Fruit fly (Drosophila melanogaster) whole organism, embryonic: Measurements from ENCODE around the gene JMJD5.
A peak's percentile ranks its signal among the peaks of the same experiment; 100 is the strongest.

Source experiments
- ATbp ChIP-seq: fragments of 200-800 bp; sonication (Bioruptor generic); optimal IDR thresholded peaks from 2 replicates; lab custom pipeline; 2017; ENCODE audit warnings: missing biosample characterization, mild to moderate bottlenecking, missing genetic modification characterization, missing genetic modification reagents
- Abd-B ChIP-seq: fragments of 200-800 bp; sonication (Bioruptor generic); optimal IDR thresholded peaks from 2 replicates; lab custom pipeline; 2018; ENCODE audit warnings: missing biosample characterization, mild to moderate bottlenecking, missing genetic modification characterization, moderate library complexity
- BEAF-32 ChIP-seq: fragments of 200-800 bp; sonication (Bioruptor generic); optimal IDR thresholded peaks from 3 replicates; lab custom pipeline; 2017; ENCODE audit warnings: missing biosample characterization, missing genetic modification characterization, mild to moderate bottlenecking, moderate library complexity, missing genetic modification reagents
- BtbVII ChIP-seq: fragments of 200-800 bp; sonication (Bioruptor generic); optimal IDR thresholded peaks from 3 replicates; lab custom pipeline; 2017; ENCODE audit warnings: missing biosample characterization, mild to moderate bottlenecking, missing genetic modification characterization
- CG11504 ChIP-seq: fragments of 200-800 bp; sonication (Bioruptor generic); optimal IDR thresholded peaks from 3 replicates; lab custom pipeline; 2019; ENCODE audit warnings: missing biosample characterization, mild to moderate bottlenecking, missing genetic modification characterization, moderate library complexity
- CG12391 ChIP-seq: fragments of 200-800 bp; sonication (Bioruptor generic); optimal IDR thresholded peaks from 3 replicates; lab custom pipeline; 2018; ENCODE audit warnings: missing biosample characterization, mild to moderate bottlenecking, missing genetic modification characterization, moderate library complexity
- CG14050 ChIP-seq: fragments of 200-800 bp; sonication (Bioruptor generic); IDR thresholded peaks from 3 replicates; pipeline ENCODE4 v1.3.6; 2022; ENCODE audit warnings: missing biosample characterization, missing genetic modification characterization
- CG1603 ChIP-seq: fragments of 200-800 bp; sonication (Bioruptor generic); optimal IDR thresholded peaks from 2 replicates; lab custom pipeline; 2019; ENCODE audit warnings: missing biosample characterization, mild to moderate bottlenecking, missing genetic modification characterization, moderate library complexity
- CG17385 ChIP-seq: fragments of 200-800 bp; sonication (Bioruptor generic); optimal IDR thresholded peaks from 3 replicates; lab custom pipeline; 2018; ENCODE audit warnings: missing biosample characterization, mild to moderate bottlenecking, missing genetic modification characterization
- CG18011 ChIP-seq: fragments of 200-800 bp; sonication (Bioruptor generic); optimal IDR thresholded peaks from 2 replicates; lab custom pipeline; 2017; ENCODE audit warnings: missing biosample characterization, missing genetic modification characterization, mild to moderate bottlenecking, moderate library complexity, missing genotype
- CG2889 ChIP-seq: fragments of 200-800 bp; sonication (Bioruptor generic); IDR thresholded peaks from 3 replicates; pipeline ENCODE4 v1.3.6; 2022; ENCODE audit warnings: missing biosample characterization, missing genetic modification characterization
- CG31224 ChIP-seq: fragments of 200-800 bp; sonication (Bioruptor generic); IDR thresholded peaks from 2 replicates; pipeline ENCODE4 v1.3.6; 2022; ENCODE audit warnings: missing biosample characterization, missing genetic modification characterization
- CG31441 ChIP-seq: fragments of 200-800 bp; sonication (Bioruptor generic); IDR thresholded peaks from 2 replicates; pipeline ENCODE4 v1.3.6; 2022; ENCODE audit warnings: missing biosample characterization, missing genetic modification characterization
- CG32532 ChIP-seq: fragments of 200-800 bp; sonication (Bioruptor generic); IDR thresholded peaks from 2 replicates; pipeline ENCODE4 v1.3.6; 2022; ENCODE audit warnings: missing biosample characterization, missing genetic modification characterization
- CG33557 ChIP-seq: fragments of 200-800 bp; sonication (Bioruptor generic); optimal IDR thresholded peaks from 2 replicates; lab custom pipeline; 2019; ENCODE audit warnings: missing biosample characterization, mild to moderate bottlenecking, missing genetic modification characterization, moderate library complexity
- CG34224 ChIP-seq: fragments of 200-800 bp; sonication (Bioruptor generic); IDR thresholded peaks from 3 replicates; pipeline ENCODE4 v1.3.6; 2022; ENCODE audit warnings: missing biosample characterization, missing genetic modification characterization; ENCODE audit not compliant: partially characterized antibody
- CG4617 ChIP-seq: fragments of 200-800 bp; sonication (Bioruptor generic); optimal IDR thresholded peaks from 3 replicates; lab custom pipeline; 2016; ENCODE audit warnings: missing biosample characterization, missing genetic modification characterization, borderline replicate concordance
- CG5180 ChIP-seq: fragments of 200-800 bp; sonication (Bioruptor generic); optimal IDR thresholded peaks from 3 replicates; lab custom pipeline; 2017; ENCODE audit warnings: missing biosample characterization, missing genetic modification characterization, mild to moderate bottlenecking, moderate library complexity, missing genetic modification reagents
- CG6765 ChIP-seq: fragments of 200-800 bp; sonication (Bioruptor generic); optimal IDR thresholded peaks from 3 replicates; lab custom pipeline; 2017; ENCODE audit warnings: missing biosample characterization, mild to moderate bottlenecking, missing genetic modification characterization
- CG7271 ChIP-seq: fragments of 200-800 bp; sonication (Bioruptor generic); optimal IDR thresholded peaks from 2 replicates; lab custom pipeline; 2018; ENCODE audit warnings: missing biosample characterization, mild to moderate bottlenecking, missing genetic modification characterization, moderate library complexity
- CG7839 ChIP-seq: fragments of 200-800 bp; sonication (Bioruptor generic); optimal IDR thresholded peaks from 3 replicates; lab custom pipeline; 2018; ENCODE audit warnings: missing biosample characterization, mild to moderate bottlenecking, missing genetic modification characterization, moderate library complexity
- CG9817 ChIP-seq: fragments of 200-800 bp; sonication (Bioruptor generic); optimal IDR thresholded peaks from 2 replicates; lab custom pipeline; 2018; ENCODE audit warnings: missing biosample characterization, mild to moderate bottlenecking, missing genetic modification characterization, moderate library complexity
- Dll ChIP-seq: fragments of 200-800 bp; sonication (Bioruptor generic); IDR thresholded peaks from 4 replicates; pipeline ENCODE4 v1.3.6; 2022; ENCODE audit warnings: missing biosample characterization, missing genetic modification characterization; ENCODE audit not compliant: partially characterized antibody
- Dref ChIP-seq: fragments of 200-800 bp; sonication (Bioruptor generic); IDR thresholded peaks from 2 replicates; pipeline ENCODE4 v1.3.6; 2022; ENCODE audit warnings: missing biosample characterization, missing genetic modification characterization
- ERR ChIP-seq: fragments of 200-800 bp; sonication (Bioruptor generic); optimal IDR thresholded peaks from 2 replicates; lab custom pipeline; 2016; ENCODE audit warnings: missing biosample characterization, missing genetic modification characterization
- Hmr ChIP-seq: fragments of 200-800 bp; sonication (Bioruptor generic); optimal IDR thresholded peaks from 3 replicates; lab custom pipeline; 2017; ENCODE audit warnings: mild to moderate bottlenecking, missing biosample characterization, missing genetic modification reagents, missing genetic modification characterization
- Hr78 ChIP-seq, 2 experiments: fragments of 200-800 bp in 1 of 2; fragments of >200 bp in 1 of 2; sonication (Bioruptor generic) in 1 of 2; optimal IDR thresholded peaks; 2 replicates each; lab custom pipeline; 2017 to 2019; ENCODE audit warnings: missing biosample characterization in 2 of 2, missing genetic modification characterization in 2 of 2, mild to moderate bottlenecking in 1 of 2, moderate library complexity in 1 of 2
- Mad ChIP-seq: fragments of 200-800 bp; sonication (Bioruptor generic); optimal IDR thresholded peaks from 2 replicates; lab custom pipeline; 2016; ENCODE audit warnings: missing biosample characterization, missing genetic modification characterization
- Mrtf ChIP-seq: fragments of 200-800 bp; sonication (Bioruptor generic); IDR thresholded peaks from 3 replicates; pipeline ENCODE4 v1.3.6; 2022; ENCODE audit warnings: missing biosample characterization, missing genetic modification characterization
- PHDP ChIP-seq: fragments of 200-800 bp; sonication (Bioruptor generic); optimal IDR thresholded peaks from 3 replicates; lab custom pipeline; 2018; ENCODE audit warnings: missing biosample characterization, mild to moderate bottlenecking, missing genetic modification characterization, moderate library complexity
- Six4 ChIP-seq: fragments of 200-800 bp; sonication (Bioruptor generic); optimal IDR thresholded peaks from 2 replicates; lab custom pipeline; 2016; ENCODE audit warnings: missing biosample characterization, missing genetic modification characterization
- az2 ChIP-seq: fragments of 200-800 bp; sonication (Bioruptor generic); optimal IDR thresholded peaks from 3 replicates; lab custom pipeline; 2016; ENCODE audit warnings: missing biosample characterization, missing genetic modification characterization
- dimm ChIP-seq: fragments of 200-800 bp; sonication (Bioruptor generic); IDR thresholded peaks from 2 replicates; pipeline ENCODE4 v1.3.6; 2022; ENCODE audit warnings: missing biosample characterization, missing genetic modification characterization
- dmrt99B ChIP-seq: fragments of 200-800 bp; sonication (Bioruptor generic); optimal IDR thresholded peaks from 2 replicates; lab custom pipeline; 2018; ENCODE audit warnings: missing biosample characterization, mild to moderate bottlenecking, missing genetic modification characterization, moderate library complexity
- emc ChIP-seq: fragments of 200-800 bp; sonication (Bioruptor generic); optimal IDR thresholded peaks from 2 replicates; lab custom pipeline; 2016; ENCODE audit warnings: missing biosample characterization, missing genetic modification characterization
- ftz-f1 ChIP-seq: fragments of 200-800 bp; sonication (Bioruptor generic); optimal IDR thresholded peaks from 2 replicates; lab custom pipeline; 2016; ENCODE audit warnings: missing biosample characterization, missing genetic modification characterization
- insv ChIP-seq, 2 experiments: fragments of 200-800 bp; sonication (Bioruptor generic); optimal IDR thresholded peaks; 3 replicates each; lab custom pipeline; 2016 to 2018; ENCODE audit warnings: missing biosample characterization in 2 of 2, missing genetic modification characterization in 2 of 2
- nmo ChIP-seq: fragments of 200-800 bp; sonication (Bioruptor generic); optimal IDR thresholded peaks from 2 replicates; lab custom pipeline; 2018; ENCODE audit warnings: missing biosample characterization, mild to moderate bottlenecking, missing genetic modification characterization, moderate library complexity
- ro ChIP-seq: fragments of 200-800 bp; sonication (Bioruptor generic); IDR thresholded peaks from 2 replicates; pipeline ENCODE4 v1.3.6; 2022; ENCODE audit warnings: missing biosample characterization, missing genetic modification characterization
- seq ChIP-seq: fragments of 200-800 bp; sonication (Bioruptor generic); IDR thresholded peaks from 2 replicates; pipeline ENCODE4 v1.3.6; 2022; ENCODE audit warnings: missing biosample characterization, missing genetic modification characterization
- sna ChIP-seq: fragments of 200-800 bp; sonication (Bioruptor generic); IDR thresholded peaks from 2 replicates; pipeline ENCODE4 v1.3.6; 2022; ENCODE audit warnings: missing biosample characterization, missing genetic modification characterization; ENCODE audit not compliant: partially characterized antibody
- tup ChIP-seq: fragments of 200-800 bp; sonication (Bioruptor generic); optimal IDR thresholded peaks from 2 replicates; lab custom pipeline; 2016; ENCODE audit warnings: missing biosample characterization, mild to moderate bottlenecking, missing genetic modification characterization, moderate library complexity
- unpg ChIP-seq: fragments of 200-800 bp; sonication (Bioruptor generic); optimal IDR thresholded peaks from 3 replicates; lab custom pipeline; 2018; ENCODE audit warnings: missing biosample characterization, mild to moderate bottlenecking, missing genetic modification characterization, moderate library complexity
- vnd ChIP-seq: fragments of 200-800 bp; sonication (Bioruptor generic); IDR thresholded peaks from 3 replicates; pipeline ENCODE4 v1.3.6; 2022; ENCODE audit warnings: missing biosample characterization, missing genetic modification characterization; ENCODE audit not compliant: partially characterized antibody
- wor ChIP-seq: fragments of 200-800 bp; sonication (Bioruptor generic); IDR thresholded peaks from 2 replicates; pipeline ENCODE4 v1.3.6; 2022; ENCODE audit warnings: missing biosample characterization, missing genetic modification characterization
- z ChIP-seq: fragments of 200-800 bp; sonication (Bioruptor generic); IDR thresholded peaks from 3 replicates; pipeline ENCODE4 v1.3.6; 2022; ENCODE audit warnings: missing biosample characterization, missing genetic modification characterization
- zen2 ChIP-seq: fragments of 200-800 bp; sonication (Bioruptor generic); IDR thresholded peaks from 3 replicates; pipeline ENCODE4 v1.3.6; 2022; ENCODE audit warnings: missing biosample characterization, missing genetic modification characterization; ENCODE audit not compliant: partially characterized antibody

The JMJD5 gene

DNA sequence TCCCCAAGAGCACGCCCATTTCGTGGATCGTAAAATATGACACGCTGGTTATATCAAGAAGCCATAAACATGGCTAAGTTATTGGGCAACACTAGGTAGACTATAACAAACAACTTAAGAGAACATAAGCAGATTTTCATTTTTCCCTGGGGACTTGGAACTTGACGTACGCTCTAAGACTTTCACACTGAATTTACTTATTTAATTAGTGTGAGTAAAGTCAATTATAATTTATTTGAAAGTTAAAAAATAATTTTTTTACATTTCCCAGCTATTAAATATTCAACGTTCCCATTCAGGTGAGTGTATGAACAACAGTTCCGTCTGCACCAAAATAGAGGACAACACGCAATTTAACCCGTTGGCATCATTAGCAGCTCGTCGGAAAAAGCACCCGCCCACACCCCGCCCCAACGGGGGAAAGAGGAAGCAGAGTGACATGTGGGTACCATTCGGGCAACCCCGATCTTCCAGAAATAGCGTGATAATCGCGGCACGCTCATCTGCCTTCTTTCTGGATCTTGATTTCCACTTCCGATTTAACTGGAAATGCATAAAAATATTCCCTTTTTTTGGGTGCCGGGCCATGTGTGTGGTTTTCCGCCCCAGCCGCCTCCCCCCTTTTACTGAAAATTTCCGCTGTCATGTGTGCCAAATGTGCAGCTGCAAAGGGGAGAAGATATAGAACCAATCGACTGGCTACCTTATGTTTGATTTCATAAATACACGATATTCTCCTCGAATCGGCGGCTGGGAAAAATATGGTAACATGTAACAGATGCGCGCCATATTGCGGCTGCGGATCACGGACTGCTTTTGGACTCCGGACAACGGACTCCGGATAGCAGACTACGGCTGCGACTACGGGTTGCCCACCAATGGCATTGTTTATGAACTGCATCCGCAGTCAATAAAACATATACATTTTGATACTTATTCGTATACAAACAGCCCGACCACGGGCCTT, 25.6 kb downstream of the JMJD5 start (continued):
- TF ChIP-seq CG1603 (tag; lab: Kevin White, UChicago): no peak
- no peak for TF ChIP-seq ERR (GFP tag; lab: Kevin White, UChicago)
- TF ChIP-seq insv (GFP tag; optimal IDR thresholded peaks at IDR 0.05; lab: Kevin White, UChicago): no peak
- TF ChIP-seq wor: peak; percentile 40
- peak; percentile 40 for TF ChIP-seq nmo (GFP tag; lab: Kevin White, UChicago)
- TF ChIP-seq dimm (GFP tag; lab: Robert Waterston, UW): peak; percentile 44; the same call in 1 of the 2 replicates
- TF ChIP-seq Dll (GFP tag; lab: Robert Waterston, UW): no peak
- no peak for TF ChIP-seq CG34224 (GFP tag; lab: Robert Waterston, UW)
- no peak for TF ChIP-seq CG2889
- TF ChIP-seq Six4 (GFP tag; lab: Kevin White, UChicago): no peak
- peak; percentile 33; the same call in 1 of the 2 replicates for TF ChIP-seq CG31224
- TF ChIP-seq dmrt99B (tag; lab: Kevin White, UChicago): peak; percentile 60
- TF ChIP-seq CG11504 (tag; lab: Kevin White, UChicago): peak; percentile 53
- peak; percentile 65 for TF ChIP-seq CG14050 (GFP tag; lab: Robert Waterston, UW)
- TF ChIP-seq Dref: no peak
- TF ChIP-seq CG7271 (tag; lab: Kevin White, UChicago): no peak
- no peak for TF ChIP-seq tup (GFP tag; lab: Kevin White, UChicago)
- TF ChIP-seq seq (GFP tag; lab: Robert Waterston, UW): 0 out of 2 replicates have a peak, but pooled peaks have one; percentile 29
- TF ChIP-seq CG7839 (tag; lab: Kevin White, UChicago): peak; percentile 52
- peak; percentile 29 for TF ChIP-seq az2 (GFP tag; lab: Kevin White, UChicago)
- TF ChIP-seq Hr78 (GFP tag; optimal IDR thresholded peaks at IDR 0.05; lab: Kevin White, UChicago): peak in 1 of 2 experiments; percentile 30
- peak; percentile 36 for TF ChIP-seq CG17385
- TF ChIP-seq z: no peak
- TF ChIP-seq ATbp (GFP tag; lab: Kevin White, UChicago): peak; percentile 48
- TF ChIP-seq CG4617 (GFP tag; lab: Kevin White, UChicago): no peak
- no peak for TF ChIP-seq Mad (GFP tag; lab: Kevin White, UChicago)
- no peak for TF ChIP-seq CG6765 (GFP tag; lab: Kevin White, UChicago)
- TF ChIP-seq unpg: no peak
- no peak for TF ChIP-seq Mrtf
- no peak for TF ChIP-seq BtbVII
- no peak for TF ChIP-seq sna
- no peak for TF ChIP-seq CG9817 (tag; lab: Kevin White, UChicago)
- TF ChIP-seq ro (GFP tag; lab: Robert Waterston, UW): no peak
- no peak for TF ChIP-seq BEAF-32 (GFP tag; lab: Kevin White, UChicago)
- TF ChIP-seq emc (GFP tag; lab: Kevin White, UChicago): no peak
- TF ChIP-seq CG31441 (GFP tag; lab: Robert Waterston, UW): no peak
- no peak for TF ChIP-seq vnd (GFP tag; lab: Robert Waterston, UW)
- TF ChIP-seq Abd-B: no peak
- peak; percentile 37 for TF ChIP-seq CG12391
- TF ChIP-seq Hmr (GFP tag; lab: Kevin White, UChicago): no peak
- TF ChIP-seq CG5180: no peak
- TF ChIP-seq PHDP (tag; lab: Kevin White, UChicago): peak; percentile 32
- no peak for TF ChIP-seq ftz-f1 (GFP tag; lab: Kevin White, UChicago)
- no peak for TF ChIP-seq CG18011
- no peak for TF ChIP-seq zen2 (GFP tag; lab: Robert Waterston, UW)
- peak; percentile 53; the same call in 1 of the 2 replicates for TF ChIP-seq CG32532 (GFP tag; lab: Robert Waterston, UW)
- TF ChIP-seq CG33557 (GFP tag; lab: Kevin White, UChicago): no peak
